Worm (Caenorhabditis elegans) whole organism, dauer: ENCODE data around the gene C53A3.1.

ENCODE experiments used
- unc-62 ChIP-seq: sonication (generic microtip); optimal IDR thresholded peaks from 2 replicates; lab custom pipeline; 2017; ENCODE audit warnings: missing biosample characterization, missing genetic modification reagents, missing genetic modification characterization

The C53A3.1 gene

ce11 chrV:5716508-5716907, 43.5 kb downstream of the C53A3.1 start, which contains the start of gene K09H11.9:
Gene K09H11.9 (minus strand): TSS chrV:5716608.
- TF ChIP-seq unc-62 (GFP tag; lab: Kevin White, UChicago): no peak

ce11 chrV:5713510-5713909, 46.5 kb downstream of the C53A3.1 start:
- TF ChIP-seq unc-62 (GFP tag; lab: Kevin White, UChicago): no peak

ce11 chrV:5712652-5713051, 47.4 kb downstream of the C53A3.1 start, which contains the start of gene gcst-1:
Gene gcst-1 (plus strand): TSS chrV:5712928.
- no peak for TF ChIP-seq unc-62 (GFP tag; lab: Kevin White, UChicago)

- no peak for TF ChIP-seq unc-62 (GFP tag; lab: Kevin White, UChicago)
These were observed 47.8 kb downstream of the C53A3.1 start for ce11 chrV:5712189-5712588.
